Fruit fly (Drosophila melanogaster) whole organism, embryonic: ENCODE measurements around the gene Slob.

Experiments
- CG10565 ChIP-seq: fragments of 200-800 bp; sonication (Bioruptor generic); optimal IDR thresholded peaks from 3 replicates; lab custom pipeline; 2016; ENCODE audit warnings: missing biosample characterization, mild to moderate bottlenecking, missing genetic modification characterization
- CG11398 ChIP-seq: fragments of 200-800 bp; sonication (Bioruptor generic); optimal IDR thresholded peaks from 2 replicates; lab custom pipeline; 2016; ENCODE audit warnings: missing biosample characterization, missing genetic modification characterization
- CG11504 ChIP-seq: fragments of 200-800 bp; sonication (Bioruptor generic); optimal IDR thresholded peaks from 3 replicates; lab custom pipeline; 2019; ENCODE audit warnings: missing biosample characterization, mild to moderate bottlenecking, missing genetic modification characterization, moderate library complexity
- CG12219 ChIP-seq: fragments of 200-800 bp; sonication (Bioruptor generic); optimal IDR thresholded peaks from 3 replicates; lab custom pipeline; 2018; ENCODE audit warnings: missing biosample characterization, mild to moderate bottlenecking, missing genetic modification characterization
- CG14014 ChIP-seq: fragments of 200-800 bp; sonication (Bioruptor generic); IDR thresholded peaks from 2 replicates; pipeline ENCODE4 v1.3.6; 2022; ENCODE audit warnings: missing biosample characterization, missing genetic modification characterization
- CG15696 ChIP-seq: fragments of 200-800 bp; sonication (Bioruptor generic); optimal IDR thresholded peaks from 2 replicates; lab custom pipeline; 2019; ENCODE audit warnings: missing biosample characterization, mild to moderate bottlenecking, missing genetic modification characterization, moderate library complexity
- CG16815 ChIP-seq: fragments of 200-800 bp; sonication (Bioruptor generic); optimal IDR thresholded peaks from 3 replicates; lab custom pipeline; 2017; ENCODE audit warnings: missing biosample characterization, mild to moderate bottlenecking, missing genetic modification characterization
- CG17829 ChIP-seq: fragments of 200-800 bp; optimal IDR thresholded peaks from 2 replicates; lab custom pipeline; 2019; ENCODE audit warnings: missing biosample characterization, mild to moderate bottlenecking, missing genetic modification characterization, moderate library complexity
- CG18262 ChIP-seq: fragments of 200-800 bp; optimal IDR thresholded peaks from 3 replicates; lab custom pipeline; 2019; ENCODE audit warnings: missing biosample characterization, mild to moderate bottlenecking, missing genetic modification characterization, moderate library complexity
- CG2199 ChIP-seq: fragments of 200-800 bp; sonication (Bioruptor generic); IDR thresholded peaks from 3 replicates; pipeline ENCODE4 v1.3.6; 2022; ENCODE audit warnings: missing biosample characterization, missing genetic modification characterization
- CG2875 ChIP-seq: fragments of 200-800 bp; sonication (Bioruptor generic); optimal IDR thresholded peaks from 2 replicates; lab custom pipeline; 2017; ENCODE audit warnings: missing biosample characterization, mild to moderate bottlenecking, missing genetic modification characterization, missing genetic modification reagents
- CG30020 ChIP-seq: fragments of 200-800 bp; optimal IDR thresholded peaks from 2 replicates; lab custom pipeline; 2019; ENCODE audit warnings: missing biosample characterization, mild to moderate bottlenecking, missing genetic modification characterization, moderate library complexity
- CG32532 ChIP-seq: fragments of 200-800 bp; sonication (Bioruptor generic); IDR thresholded peaks from 2 replicates; pipeline ENCODE4 v1.3.6; 2022; ENCODE audit warnings: missing biosample characterization, missing genetic modification characterization
- CG32772 ChIP-seq: fragments of 200-800 bp; sonication (Bioruptor generic); IDR thresholded peaks from 2 replicates; pipeline ENCODE4 v1.3.6; 2022; ENCODE audit warnings: missing biosample characterization, missing genetic modification characterization
- CG34224 ChIP-seq: fragments of 200-800 bp; sonication (Bioruptor generic); IDR thresholded peaks from 3 replicates; pipeline ENCODE4 v1.3.6; 2022; ENCODE audit warnings: missing biosample characterization, missing genetic modification characterization; ENCODE audit not compliant: partially characterized antibody
- CG6689 ChIP-seq: fragments of 200-800 bp; sonication (Bioruptor generic); IDR thresholded peaks from 2 replicates; pipeline ENCODE4 v1.3.6; 2022; ENCODE audit warnings: missing biosample characterization, missing genetic modification characterization
- CG8290 ChIP-seq, 3 experiments: fragments of 200-800 bp; sonication (Bioruptor generic); optimal IDR thresholded peaks; 2 replicates each; lab custom pipeline; 2016 to 2019; ENCODE audit warnings: missing biosample characterization in 3 of 3, missing genetic modification characterization in 3 of 3, mild to moderate bottlenecking in 2 of 3, moderate library complexity in 1 of 3
- CG8359 ChIP-seq: fragments of 200-800 bp; sonication (Bioruptor generic); optimal IDR thresholded peaks from 2 replicates; lab custom pipeline; 2017; ENCODE audit warnings: missing biosample characterization, mild to moderate bottlenecking, missing genetic modification characterization, borderline replicate concordance
- D19A ChIP-seq: fragments of 200-800 bp; optimal IDR thresholded peaks from 3 replicates; lab custom pipeline; 2019; ENCODE audit warnings: missing biosample characterization, mild to moderate bottlenecking, missing genetic modification characterization, moderate library complexity
- Drgx ChIP-seq: fragments of 200-800 bp; sonication (Bioruptor generic); IDR thresholded peaks from 2 replicates; pipeline ENCODE4 v1.3.6; 2022; ENCODE audit warnings: missing biosample characterization, missing genetic modification characterization
- Gug ChIP-seq: fragments of 200-800 bp; sonication (Bioruptor generic); IDR thresholded peaks from 4 replicates; pipeline ENCODE4 v1.3.6; 2022; ENCODE audit warnings: missing biosample characterization, missing genetic modification characterization
- Hmr ChIP-seq: fragments of 200-800 bp; sonication (Bioruptor generic); optimal IDR thresholded peaks from 3 replicates; lab custom pipeline; 2017; ENCODE audit warnings: mild to moderate bottlenecking, missing biosample characterization, missing genetic modification reagents, missing genetic modification characterization
- NC2α ChIP-seq: fragments of 200-800 bp; sonication (Bioruptor generic); optimal IDR thresholded peaks from 2 replicates; lab custom pipeline; 2016; ENCODE audit warnings: missing biosample characterization, missing genetic modification characterization
- PHDP ChIP-seq: fragments of 200-800 bp; sonication (Bioruptor generic); optimal IDR thresholded peaks from 3 replicates; lab custom pipeline; 2018; ENCODE audit warnings: missing biosample characterization, mild to moderate bottlenecking, missing genetic modification characterization, moderate library complexity
- Ptx1 ChIP-seq: fragments of 200-800 bp; sonication (Bioruptor generic); IDR thresholded peaks from 2 replicates; pipeline ENCODE4 v1.3.6; 2022; ENCODE audit warnings: missing biosample characterization, missing genetic modification characterization
- Rx ChIP-seq: fragments of 200-800 bp; sonication (Bioruptor generic); IDR thresholded peaks from 2 replicates; pipeline ENCODE4 v1.3.6; 2022; ENCODE audit warnings: missing biosample characterization, missing genetic modification characterization
- Side ChIP-seq: fragments of 200-800 bp; sonication (Bioruptor generic); optimal IDR thresholded peaks from 2 replicates; lab custom pipeline; 2016; ENCODE audit warnings: missing biosample characterization, missing genetic modification characterization
- Xrp1 ChIP-seq: fragments of 200-800 bp; sonication (Bioruptor generic); IDR thresholded peaks from 2 replicates; pipeline ENCODE4 v1.3.6; 2022; ENCODE audit warnings: missing biosample characterization, missing genetic modification characterization
- bigmax ChIP-seq: fragments of 200-800 bp; sonication (Bioruptor generic); optimal IDR thresholded peaks from 2 replicates; lab custom pipeline; 2018; ENCODE audit warnings: missing biosample characterization, mild to moderate bottlenecking, missing genetic modification characterization
- bsh ChIP-seq, 2 experiments: fragments of 200-800 bp; sonication (Bioruptor generic); optimal IDR thresholded peaks; 2 replicates each; lab custom pipeline; 2017 to 2018; ENCODE audit warnings: mild to moderate bottlenecking in 2 of 2, missing biosample characterization in 2 of 2, missing genetic modification characterization in 2 of 2, moderate library complexity in 1 of 2
- ci ChIP-seq: fragments of 200-800 bp; sonication (Bioruptor generic); IDR thresholded peaks from 3 replicates; pipeline ENCODE4 v1.3.6; 2022; ENCODE audit warnings: missing biosample characterization, missing genetic modification characterization
- corto ChIP-seq: fragments of 200-800 bp; sonication (Bioruptor generic); optimal IDR thresholded peaks from 2 replicates; lab custom pipeline; 2016; ENCODE audit warnings: missing biosample characterization, mild to moderate bottlenecking, missing genetic modification characterization, moderate library complexity
- crp ChIP-seq, 2 experiments: fragments of 200-800 bp; sonication (Bioruptor generic); optimal IDR thresholded peaks; 2 replicates in 1 of 2; 3 replicates in 1 of 2; lab custom pipeline; 2017; ENCODE audit warnings: missing biosample characterization in 2 of 2, missing genetic modification characterization in 2 of 2, mild to moderate bottlenecking in 1 of 2, moderate library complexity in 1 of 2
- esg ChIP-seq: fragments of 200-800 bp; sonication (Bioruptor generic); conservative IDR thresholded peaks from 2 replicates; pipeline ENCODE4 v1.3.6; 2022; ENCODE audit warnings: missing biosample characterization, missing genetic modification characterization
- eyg ChIP-seq: fragments of 200-800 bp; sonication (Bioruptor generic); optimal IDR thresholded peaks from 3 replicates; lab custom pipeline; 2016; ENCODE audit warnings: missing biosample characterization, missing genetic modification characterization
- fd3F ChIP-seq: fragments of 200-800 bp; sonication (Bioruptor generic); optimal IDR thresholded peaks from 2 replicates; lab custom pipeline; 2018; ENCODE audit warnings: missing biosample characterization, mild to moderate bottlenecking, missing genetic modification characterization, moderate library complexity
- hbn ChIP-seq: fragments of 200-800 bp; sonication (Bioruptor generic); IDR thresholded peaks from 2 replicates; pipeline ENCODE4 v1.3.6; 2022; ENCODE audit warnings: missing biosample characterization, missing genetic modification characterization; ENCODE audit not compliant: partially characterized antibody
- hkb ChIP-seq, 2 experiments: fragments of 200-800 bp in 1 of 2; fragments of >200 bp in 1 of 2; sonication (Bioruptor generic) in 1 of 2; IDR thresholded peaks in 1 of 2; optimal IDR thresholded peaks in 1 of 2; 2 replicates each; pipeline versions ENCODE4 v1.3.6 to Lab custom; 2017 to 2022; ENCODE audit warnings: missing biosample characterization in 1 of 2, missing genetic modification characterization in 1 of 2
- jigr1 ChIP-seq: fragments of 200-800 bp; sonication (Bioruptor generic); IDR thresholded peaks from 3 replicates; pipeline ENCODE4 v1.3.6; 2022; ENCODE audit warnings: missing biosample characterization, missing genetic modification characterization
- mirr ChIP-seq: fragments of 200-800 bp; sonication (Bioruptor generic); optimal IDR thresholded peaks from 3 replicates; lab custom pipeline; 2018; ENCODE audit warnings: missing biosample characterization, mild to moderate bottlenecking, missing genetic modification characterization
- mld ChIP-seq: fragments of 200-800 bp; sonication (Bioruptor generic); IDR thresholded peaks from 3 replicates; pipeline ENCODE4 v1.3.6; 2022; ENCODE audit warnings: missing biosample characterization, missing genetic modification characterization; ENCODE audit not compliant: partially characterized antibody
- nmo ChIP-seq: fragments of 200-800 bp; sonication (Bioruptor generic); optimal IDR thresholded peaks from 2 replicates; lab custom pipeline; 2018; ENCODE audit warnings: missing biosample characterization, mild to moderate bottlenecking, missing genetic modification characterization, moderate library complexity
- nom ChIP-seq: fragments of 200-800 bp; sonication (Bioruptor generic); optimal IDR thresholded peaks from 2 replicates; lab custom pipeline; 2017; ENCODE audit warnings: missing biosample characterization, missing genetic modification characterization, mild to moderate bottlenecking, moderate library complexity, missing genetic modification reagents
- otp ChIP-seq: fragments of 200-800 bp; sonication (Bioruptor generic); IDR thresholded peaks from 3 replicates; pipeline ENCODE4, ENCODE4 v1.3.6; 2022; ENCODE audit warnings: missing biosample characterization, missing genetic modification characterization
- pum ChIP-seq: fragments of 200-800 bp; sonication (Bioruptor generic); optimal IDR thresholded peaks from 2 replicates; lab custom pipeline; 2016; ENCODE audit warnings: missing biosample characterization, missing genetic modification characterization
- so ChIP-seq: fragments of 200-800 bp; sonication (Bioruptor generic); IDR thresholded peaks from 3 replicates; pipeline ENCODE4 v1.3.6; 2022; ENCODE audit warnings: missing biosample characterization, missing genetic modification characterization
- ssp ChIP-seq: fragments of 200-800 bp; sonication (Bioruptor generic); IDR thresholded peaks from 2 replicates; pipeline ENCODE4 v1.3.6; 2022; ENCODE audit warnings: missing biosample characterization, missing genetic modification characterization
- tna ChIP-seq: fragments of 200-800 bp; sonication (Bioruptor generic); IDR thresholded peaks from 2 replicates; pipeline ENCODE4 v1.3.6; 2022; ENCODE audit warnings: missing biosample characterization, missing genetic modification characterization; ENCODE audit not compliant: partially characterized antibody
- zfh1 ChIP-seq: fragments of 200-800 bp; sonication (Bioruptor generic); IDR thresholded peaks from 3 replicates; pipeline ENCODE4 v1.3.6; 2022; ENCODE audit warnings: missing biosample characterization, missing genetic modification characterization

The Slob gene

dm6 chr2L:7598697-7599096, 76.2 kb downstream of the Slob start:
- TF ChIP-seq CG34224 (GFP tag; lab: Robert Waterston, UW), result no peak
- no peak for TF ChIP-seq pum (GFP tag; lab: Kevin White, UChicago)
- TF ChIP-seq eyg (GFP tag; lab: Kevin White, UChicago), result no peak
- TF ChIP-seq nmo (GFP tag; lab: Kevin White, UChicago), result no peak
- TF ChIP-seq NC2α (GFP tag; lab: Kevin White, UChicago), result no peak
- TF ChIP-seq D19A (tag; lab: Kevin White, UChicago), result peak; percentile 22
- no peak for TF ChIP-seq CG2875 (GFP tag; lab: Kevin White, UChicago)
- no peak for TF ChIP-seq CG14014 (GFP tag; lab: Robert Waterston, UW)
- no peak for TF ChIP-seq CG11398
- TF ChIP-seq CG11504, result peak; percentile 51
- TF ChIP-seq Rx (GFP tag; lab: Robert Waterston, UW), result 0 out of 2 replicates have a peak, but pooled peaks have one; percentile 12
- TF ChIP-seq tna (GFP tag; lab: Robert Waterston, UW), result no peak
- no peak for TF ChIP-seq hbn
- TF ChIP-seq CG18262 (tag; lab: Kevin White, UChicago), result no peak
- TF ChIP-seq CG12219 (GFP tag; lab: Kevin White, UChicago), result no peak
- no peak for TF ChIP-seq CG16815 (GFP tag; lab: Kevin White, UChicago)
- TF ChIP-seq mld (GFP tag; lab: Robert Waterston, UW), result no peak
- TF ChIP-seq hkb (optimal IDR thresholded peaks at IDR 0.05; lab: Kevin White, UChicago), result no peak
- 0 out of 2 replicates have a peak, but pooled peaks have one; percentile 35 for TF ChIP-seq hkb (GFP tag; IDR thresholded peaks at IDR 0.05; lab: Robert Waterston, UW)
- TF ChIP-seq CG15696 (tag; lab: Kevin White, UChicago), result no peak
- TF ChIP-seq CG10565 (GFP tag; lab: Kevin White, UChicago), result no peak
- no peak for TF ChIP-seq PHDP (tag; lab: Kevin White, UChicago)
- peak; percentile 1 for TF ChIP-seq nom (GFP tag; lab: Kevin White, UChicago)
- TF ChIP-seq corto (GFP tag; lab: Kevin White, UChicago), result no peak
- peak; percentile 91 for TF ChIP-seq Drgx
- 0 out of 2 replicates have a peak, but pooled peaks have one; percentile 10 for TF ChIP-seq Ptx1 (GFP tag; lab: Robert Waterston, UW)
- no peak for TF ChIP-seq mirr (GFP tag; lab: Kevin White, UChicago)
- TF ChIP-seq CG32772 (GFP tag; lab: Robert Waterston, UW), result no peak
- TF ChIP-seq CG32532 (GFP tag; lab: Robert Waterston, UW), result no peak
- 0 out of 3 replicates have a peak, but pooled peaks have one; percentile 27 for TF ChIP-seq so
- TF ChIP-seq CG8290 (GFP tag; optimal IDR thresholded peaks at IDR 0.05; lab: Kevin White, UChicago), result no peak
- no peak for TF ChIP-seq CG8290 (tag; optimal IDR thresholded peaks at IDR 0.05; lab: Kevin White, UChicago)
- TF ChIP-seq Xrp1 (GFP tag; lab: Robert Waterston, UW), result peak; percentile 43
- no peak for TF ChIP-seq fd3F (GFP tag; lab: Kevin White, UChicago)
- 0 out of 2 replicates have a peak, but pooled peaks have one; percentile 25 for TF ChIP-seq ssp (GFP tag; lab: Robert Waterston, UW)
- no peak for TF ChIP-seq jigr1 (GFP tag; lab: Robert Waterston, UW)
- no peak for TF ChIP-seq Hmr (GFP tag; lab: Kevin White, UChicago)
- no peak for TF ChIP-seq Gug (GFP tag; lab: Robert Waterston, UW)
- TF ChIP-seq ci (GFP tag; lab: Robert Waterston, UW), result peak; percentile 51; the same call in 2 of the 3 replicates
- TF ChIP-seq CG30020 (tag; lab: Kevin White, UChicago), result no peak
- 0 out of 3 replicates have a peak, but pooled peaks have one; percentile 8 for TF ChIP-seq otp (GFP tag; lab: Robert Waterston, UW)
- no peak for TF ChIP-seq CG17829 (tag; lab: Kevin White, UChicago)
- TF ChIP-seq zfh1 (GFP tag; lab: Robert Waterston, UW), result 0 out of 3 replicates have a peak, but pooled peaks have one; percentile 9
- no peak for TF ChIP-seq CG8359 (GFP tag; lab: Kevin White, UChicago)
- no peak for TF ChIP-seq Side (GFP tag; lab: Kevin White, UChicago)
- no peak for TF ChIP-seq bsh (GFP tag; optimal IDR thresholded peaks at IDR 0.05; lab: Kevin White, UChicago)
- peak; percentile 25; the same call in 1 of the 2 replicates for TF ChIP-seq CG6689 (GFP tag; lab: Robert Waterston, UW)
- no peak for TF ChIP-seq esg (GFP tag; lab: Robert Waterston, UW)
- TF ChIP-seq crp (GFP tag; optimal IDR thresholded peaks at IDR 0.05; lab: Kevin White, UChicago), result no peak
- no peak for TF ChIP-seq bigmax (GFP tag; lab: Kevin White, UChicago)
- TF ChIP-seq CG2199 (GFP tag; lab: Robert Waterston, UW), result 0 out of 3 replicates have a peak, but pooled peaks have one; percentile 17
